Worm (Caenorhabditis elegans) whole organism, L4 larva: ENCODE data around the gene otpl-1.

ENCODE experiments used
- R02D3.7 ChIP-seq: fragments of 150-350 bp; sonication (generic microtip); optimal IDR thresholded peaks from 3 replicates; lab custom pipeline; 2014; ENCODE audit warnings: missing biosample characterization, missing genetic modification characterization
- ZK546.5 ChIP-seq, 2 experiments: sonication (generic microtip); optimal IDR thresholded peaks; 2 replicates each; lab custom pipeline; 2017; ENCODE audit warnings: missing biosample characterization in 2 of 2, missing genetic modification characterization in 2 of 2
- ctbp-1 ChIP-seq: fragments of 200-800 bp; sonication (Bioruptor generic); IDR thresholded peaks from 2 replicates; pipeline ENCODE4 v1.3.6; 2022; ENCODE audit warnings: missing genetic modification reagents, missing genetic modification characterization, missing compliant biosample characterization
- fos-1 ChIP-seq: fragments of 150-350 bp; optimal IDR thresholded peaks from 2 replicates; lab custom pipeline; 2014; ENCODE audit warnings: missing biosample characterization, missing genetic modification characterization
- lin-13 ChIP-seq: fragments of 150-350 bp; optimal IDR thresholded peaks from 2 replicates; lab custom pipeline; 2014; ENCODE audit warnings: missing biosample characterization, missing genetic modification reagents, missing genetic modification characterization
- lin-38 ChIP-seq: fragments of 200-800 bp; sonication (Bioruptor generic); IDR thresholded peaks from 2 replicates; pipeline ENCODE4 v1.3.6; 2022; ENCODE audit warnings: missing genetic modification reagents, missing genetic modification characterization, missing compliant biosample characterization
- madf-5 ChIP-seq, 2 experiments: fragments of 200-800 bp; sonication (Bioruptor generic); IDR thresholded peaks; 2 replicates each; pipeline ENCODE4 v1.3.6; 2022; ENCODE audit warnings: missing compliant biosample characterization in 2 of 2, missing genetic modification characterization in 2 of 2
- nhr-11 ChIP-seq: fragments of 150-350 bp; optimal IDR thresholded peaks from 2 replicates; lab custom pipeline; 2014; ENCODE audit warnings: missing biosample characterization, missing genetic modification characterization
- nhr-42 ChIP-seq: fragments of 200-800 bp; sonication (Bioruptor generic); IDR thresholded peaks from 2 replicates; pipeline ENCODE4 v1.3.6; 2022; ENCODE audit warnings: missing genetic modification characterization, missing compliant biosample characterization
- snpc-1.2 ChIP-seq: fragments of 200-800 bp; sonication (Bioruptor generic); IDR thresholded peaks from 2 replicates; pipeline ENCODE4 v1.3.6; 2022; ENCODE audit warnings: missing genetic modification reagents, missing genetic modification characterization, missing compliant biosample characterization
- tag-97 ChIP-seq: fragments of 200-800 bp; sonication (Bioruptor generic); IDR thresholded peaks from 2 replicates; pipeline ENCODE4 v1.3.6; 2022; ENCODE audit warnings: missing genetic modification characterization, missing compliant biosample characterization

- TF ChIP-seq tag-97 (GFP tag; lab: Robert Waterston, UW) (no peak), fos-1 (tag; lab: Kevin White, UChicago) (no peak), lin-13 (GFP tag; lab: Kevin White, UChicago) (peak; percentile 29), nhr-42 (GFP tag; lab: Robert Waterston, UW) (no peak), lin-38 (peak; percentile 81), snpc-1.2 (peak; percentile 79), R02D3.7 (tag; lab: Kevin White, UChicago) (no peak), nhr-11 (tag; lab: Kevin White, UChicago) (peak; percentile 49), ctbp-1 (GFP tag; lab: Robert Waterston, UW) (peak; percentile 81), madf-5 (GFP tag; IDR thresholded peaks at IDR 0.05; lab: Robert Waterston, UW) (peak; percentile 62 to 76; a peak in 2 of 4 replicates), ZK546.5 (tag; optimal IDR thresholded peaks at IDR 0.05; lab: Kevin White, UChicago) (no peak)
These were observed 44.2 kb upstream of the otpl-1 start for ce11 chrIV:3524584-3525020.
